Fruit fly (Drosophila melanogaster): ENCODE measurements around the gene CG3119.

DNA sequence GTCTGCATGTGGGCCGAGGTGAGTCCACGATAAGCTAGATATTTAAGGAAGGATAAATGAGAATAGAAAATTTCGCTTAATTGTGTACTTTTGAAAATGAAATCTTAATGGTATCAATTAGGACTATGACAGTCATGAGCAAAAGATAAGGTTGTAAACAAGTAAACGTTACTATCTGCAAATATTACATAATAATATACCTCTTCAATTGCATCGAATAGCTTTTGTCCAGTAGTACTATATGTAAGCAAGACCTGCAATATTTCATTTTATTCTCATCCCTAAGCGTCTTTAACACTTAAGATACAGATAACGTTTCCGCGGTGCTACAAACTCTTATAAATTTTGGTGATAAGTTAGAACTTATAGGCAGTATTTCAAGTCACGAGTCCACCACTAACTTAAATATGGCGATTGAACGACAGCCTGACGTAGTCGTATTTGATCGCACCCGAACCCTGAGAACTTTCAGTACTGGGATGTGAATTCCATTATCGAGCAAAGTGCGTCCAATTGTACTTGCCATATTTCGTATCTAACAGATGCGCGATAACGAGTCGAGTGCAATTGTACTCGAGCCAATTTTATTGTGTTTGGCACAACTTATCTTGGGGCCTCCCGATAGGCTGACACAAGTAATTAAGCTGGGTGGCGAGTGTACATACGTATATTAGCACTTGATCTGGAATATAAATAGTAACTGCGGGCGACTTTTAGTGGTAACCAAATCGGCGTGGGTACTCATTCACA, 28.1 kb upstream of the CG3119 start:
- TF ChIP-seq Sin3A (optimal IDR thresholded peaks at IDR 0.05), result no peak
- no peak for TF ChIP-seq psq (optimal IDR thresholded peaks at IDR 0.05)

Data from Kc167 (cell line).